Worm (Caenorhabditis elegans) whole organism, late embryonic: Measurements from ENCODE around the gene str-18.
"Not testable (repeated sequence)": the region's sequence is repeated elsewhere in the genome, so short reads cannot be mapped to it uniquely, and the experiment has no call there.

Source experiments
- F13H6.1 ChIP-seq: sonication (generic microtip); optimal IDR thresholded peaks from 2 replicates; lab custom pipeline; 2016; ENCODE audit warnings: missing genetic modification characterization, missing compliant biosample characterization
- K02D7.2 ChIP-seq: sonication (generic microtip); optimal IDR thresholded peaks from 2 replicates; lab custom pipeline; 2017; ENCODE audit warnings: mild to moderate bottlenecking, missing genetic modification characterization, missing compliant biosample characterization
- K09A11.1 ChIP-seq: sonication (generic microtip); optimal IDR thresholded peaks from 2 replicates; lab custom pipeline; 2017; ENCODE audit warnings: antibody characterized with exemption, mild to moderate bottlenecking, missing genetic modification characterization, missing compliant biosample characterization; ENCODE audit not compliant: insufficient read depth
- T23F11.4 ChIP-seq: fragments of 200-800 bp; sonication (Bioruptor generic); optimal IDR thresholded peaks from 2 replicates; lab custom pipeline; 2018; ENCODE audit warnings: mild to moderate bottlenecking, missing genetic modification characterization, missing compliant biosample characterization
- ahr-1 ChIP-seq: sonication (generic microtip); optimal IDR thresholded peaks from 2 replicates; lab custom pipeline; 2016; ENCODE audit warnings: missing genetic modification characterization, missing compliant biosample characterization
- ceh-18 ChIP-seq: sonication (generic microtip); optimal IDR thresholded peaks from 2 replicates; lab custom pipeline; 2016; ENCODE audit warnings: missing genetic modification characterization, missing compliant biosample characterization
- ceh-22 ChIP-seq: sonication (generic microtip); optimal IDR thresholded peaks from 2 replicates; lab custom pipeline; 2017; ENCODE audit warnings: missing biosample characterization, missing genetic modification characterization
- ceh-30 ChIP-seq: fragments of 150-350 bp; optimal IDR thresholded peaks from 2 replicates; lab custom pipeline; 2014; ENCODE audit warnings: missing biosample characterization, missing genetic modification characterization
- ceh-45 ChIP-seq: fragments of 200-800 bp; sonication (Bioruptor generic); IDR thresholded peaks from 2 replicates; pipeline ENCODE4 v1.3.6; 2022; ENCODE audit warnings: missing genetic modification reagents, missing genetic modification characterization, missing compliant biosample characterization
- ceh-48 ChIP-seq: sonication (generic microtip); optimal IDR thresholded peaks from 2 replicates; lab custom pipeline; 2016; ENCODE audit warnings: missing genetic modification characterization, inconsistent platforms, missing compliant biosample characterization
- ceh-6 ChIP-seq: fragments of 200-800 bp; sonication (Bioruptor generic); optimal IDR thresholded peaks from 2 replicates; lab custom pipeline; 2018; ENCODE audit warnings: mild to moderate bottlenecking, missing genetic modification characterization, missing compliant biosample characterization
- che-1 ChIP-seq: sonication (generic microtip); optimal IDR thresholded peaks from 2 replicates; lab custom pipeline; 2016; ENCODE audit warnings: mild to moderate bottlenecking, missing genetic modification characterization, missing compliant biosample characterization
- dve-1 ChIP-seq: sonication (generic microtip); optimal IDR thresholded peaks from 2 replicates; lab custom pipeline; 2017; ENCODE audit warnings: antibody characterized with exemption, mild to moderate bottlenecking, missing genetic modification characterization, missing compliant biosample characterization
- elt-2 ChIP-seq: sonication (generic microtip); optimal IDR thresholded peaks from 2 replicates; lab custom pipeline; 2016; ENCODE audit warnings: missing genetic modification reagents, missing genetic modification characterization, missing compliant biosample characterization
- ets-4 ChIP-seq: sonication (generic microtip); optimal IDR thresholded peaks from 2 replicates; lab custom pipeline; 2016; ENCODE audit warnings: missing genetic modification characterization, missing compliant biosample characterization
- eyg-1 ChIP-seq: sonication (generic microtip); optimal IDR thresholded peaks from 2 replicates; lab custom pipeline; 2016; ENCODE audit warnings: missing genotype, missing genetic modification characterization, missing compliant biosample characterization
- fax-1 ChIP-seq: sonication (generic microtip); optimal IDR thresholded peaks from 2 replicates; lab custom pipeline; 2016; ENCODE audit warnings: missing genotype, missing genetic modification characterization, missing compliant biosample characterization
- fkh-10 ChIP-seq: fragments of 150-350 bp; optimal IDR thresholded peaks from 2 replicates; lab custom pipeline; 2014; ENCODE audit warnings: missing biosample characterization, missing genetic modification reagents, missing genetic modification characterization
- fkh-6 ChIP-seq: sonication (generic microtip); optimal IDR thresholded peaks from 2 replicates; lab custom pipeline; 2016; ENCODE audit warnings: missing genetic modification characterization, missing compliant biosample characterization
- hlh-30 ChIP-seq: sonication (generic microtip); optimal IDR thresholded peaks from 2 replicates; lab custom pipeline; 2017; ENCODE audit warnings: antibody characterized with exemption, missing genetic modification characterization, missing compliant biosample characterization; ENCODE audit not compliant: insufficient read depth
- hlh-6 ChIP-seq: sonication (generic microtip); optimal IDR thresholded peaks from 2 replicates; lab custom pipeline; 2016; ENCODE audit warnings: missing genotype, missing genetic modification characterization, missing compliant biosample characterization
- hlh-8 ChIP-seq: sonication (generic microtip); optimal IDR thresholded peaks from 2 replicates; lab custom pipeline; 2016; ENCODE audit warnings: missing genotype, missing genetic modification characterization, missing compliant biosample characterization
- lim-6 ChIP-seq: sonication (generic microtip); optimal IDR thresholded peaks from 2 replicates; lab custom pipeline; 2016; ENCODE audit warnings: missing genetic modification characterization, missing compliant biosample characterization
- madf-2 ChIP-seq: sonication (generic microtip); optimal IDR thresholded peaks from 2 replicates; lab custom pipeline; 2017; ENCODE audit warnings: missing genetic modification characterization, missing compliant biosample characterization
- nfya-1 ChIP-seq: sonication (generic microtip); optimal IDR thresholded peaks from 2 replicates; lab custom pipeline; 2017; ENCODE audit warnings: missing genetic modification characterization, mild to moderate bottlenecking, missing compliant biosample characterization, antibody characterized with exemption, moderate library complexity
- nhr-11 ChIP-seq: fragments of 150-350 bp; optimal IDR thresholded peaks from 2 replicates; lab custom pipeline; 2014; ENCODE audit warnings: missing biosample characterization, missing genetic modification characterization
- npax-4 ChIP-seq: sonication (generic microtip); optimal IDR thresholded peaks from 2 replicates; lab custom pipeline; 2016; ENCODE audit warnings: missing genetic modification characterization, missing compliant biosample characterization
- sdc-2 ChIP-seq: sonication (generic microtip); optimal IDR thresholded peaks from 2 replicates; lab custom pipeline; 2016; ENCODE audit warnings: missing genotype, missing genetic modification characterization, missing compliant biosample characterization
- sox-2 ChIP-seq: fragments of 200-800 bp; sonication (Bioruptor generic); IDR thresholded peaks from 2 replicates; pipeline ENCODE4 v1.3.6; 2022; ENCODE audit warnings: missing genetic modification reagents, missing genetic modification characterization, missing compliant biosample characterization
- sox-4 ChIP-seq: sonication (generic microtip); optimal IDR thresholded peaks from 2 replicates; lab custom pipeline; 2017; ENCODE audit warnings: mild to moderate bottlenecking, missing genetic modification characterization, inconsistent platforms, missing compliant biosample characterization
- tbx-2 ChIP-seq: sonication (generic microtip); optimal IDR thresholded peaks from 2 replicates; lab custom pipeline; 2016; ENCODE audit warnings: missing genetic modification characterization, missing compliant biosample characterization
- unc-42 ChIP-seq: sonication (generic microtip); optimal IDR thresholded peaks from 2 replicates; lab custom pipeline; 2016; ENCODE audit warnings: missing genotype, missing genetic modification characterization, missing compliant biosample characterization
- unc-86 ChIP-seq: sonication (generic microtip); optimal IDR thresholded peaks from 2 replicates; lab custom pipeline; 2016; ENCODE audit warnings: missing genetic modification characterization, missing compliant biosample characterization
- zip-5 ChIP-seq: sonication (generic microtip); optimal IDR thresholded peaks from 2 replicates; lab custom pipeline; 2016; ENCODE audit warnings: missing genetic modification characterization, missing compliant biosample characterization

str-18 gene

DNA sequence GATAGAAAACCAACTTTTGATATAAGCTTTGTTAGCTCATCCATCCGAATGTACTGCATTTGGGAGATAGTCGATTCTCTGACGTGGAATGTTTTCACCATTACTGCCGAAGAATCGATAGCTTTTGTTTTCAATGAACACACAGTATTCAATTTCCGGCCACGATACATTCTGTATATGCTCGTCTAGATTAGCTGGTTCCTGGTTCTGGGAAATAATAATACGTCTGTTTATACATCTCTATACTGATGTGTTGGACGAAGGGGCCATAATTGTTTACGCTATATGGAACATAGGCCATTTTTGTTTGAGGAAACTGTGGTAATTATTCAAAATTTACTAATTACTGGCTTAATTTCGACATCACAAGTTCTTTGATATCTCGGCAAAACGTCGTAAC lies 8.4 kb upstream of the str-18 start, which contains the start of gene str-6:
Gene str-6, minus strand, starts transcription at position 101 of the 400 bp plus-strand sequence.
- no peak for TF ChIP-seq fkh-6
- TF ChIP-seq sox-2 (GFP tag; lab: Robert Waterston, UW), result no peak
- no peak for TF ChIP-seq K09A11.1 (tag; lab: Kevin White, UChicago)
- no peak for TF ChIP-seq nfya-1 (tag; lab: Kevin White, UChicago)

DNA sequence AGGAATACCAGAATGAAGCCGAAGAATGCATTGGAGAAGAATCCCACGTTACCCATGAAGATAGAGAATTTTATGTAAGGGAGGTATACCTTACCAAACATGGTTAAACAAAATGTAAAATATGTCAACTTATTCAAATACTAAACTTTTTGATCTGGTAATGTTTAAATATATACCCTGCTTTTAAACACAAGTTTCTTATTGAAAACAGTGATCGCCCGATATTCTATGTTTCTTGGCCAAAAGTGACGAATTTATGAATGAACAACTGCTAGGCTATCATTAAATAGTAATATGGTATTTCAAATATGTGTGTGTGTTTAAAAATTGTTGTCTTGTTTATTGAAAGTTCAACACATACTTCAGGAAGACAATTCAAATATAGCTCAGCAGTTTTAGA lies 6.6 kb upstream of the str-18 start, which contains the start of gene T23D5.8:
Gene T23D5.8, minus strand, starts transcription at position 101 of the 400 bp plus-strand sequence.
- TF ChIP-seq ahr-1 (tag; lab: Kevin White, UChicago); dve-1 (tag; lab: Kevin White, UChicago); sox-2 (GFP tag; lab: Robert Waterston, UW): not testable (repeated sequence)

DNA sequence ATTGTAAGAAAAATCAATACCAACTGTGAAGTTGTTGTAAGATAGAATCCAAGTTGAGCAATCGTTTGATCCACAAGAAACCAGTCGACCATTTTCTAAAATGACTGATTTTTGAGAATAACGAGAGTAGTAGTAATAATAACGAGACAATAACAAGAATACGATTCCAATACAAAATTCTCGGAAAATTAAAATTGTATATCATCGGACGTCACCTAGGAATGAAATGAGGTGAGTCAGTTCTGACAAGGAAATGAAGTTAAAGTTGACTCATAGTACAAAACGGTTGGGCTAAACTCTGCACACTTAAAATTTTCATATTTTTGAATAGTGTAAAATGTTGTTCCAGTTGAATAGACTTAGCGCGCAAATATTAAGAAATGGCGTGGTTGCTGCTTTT lies 2.6 kb upstream of the str-18 start, which contains the start of gene str-19:
Gene str-19, minus strand, starts transcription at position 101 of the 400 bp plus-strand sequence.
- not testable (repeated sequence) for TF ChIP-seq fax-1 (tag; lab: Kevin White, UChicago); fkh-6; elt-2 (tag; lab: Kevin White, UChicago)

DNA sequence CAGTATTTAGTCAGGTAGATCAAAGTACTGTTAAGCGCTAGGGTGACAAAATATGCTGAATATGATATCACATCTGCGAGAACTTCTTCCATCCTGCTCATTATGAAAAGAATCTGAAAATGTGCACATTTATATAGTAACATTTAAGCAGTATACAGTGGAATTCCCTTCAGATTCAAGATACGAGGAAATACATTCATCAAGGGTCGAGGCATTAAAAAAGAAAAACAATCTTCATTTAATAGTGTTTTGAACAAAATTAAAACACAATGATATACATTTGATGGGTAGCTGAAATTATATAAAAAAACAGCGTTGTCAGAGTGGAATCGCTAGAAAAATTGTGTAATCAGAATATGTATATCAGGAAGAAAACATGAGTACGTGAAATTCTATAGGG lies 6.0 kb downstream of the str-18 start, which contains the start of gene str-27:
Gene str-27, minus strand, starts transcription at position 101 of the 400 bp plus-strand sequence.
- TF ChIP-seq ceh-48 (no peak), T23F11.4 (GFP tag; lab: Kevin White, UChicago) (no peak), unc-42 (tag; lab: Kevin White, UChicago) (no peak), sdc-2 (no peak), ahr-1 (tag; lab: Kevin White, UChicago) (no peak), lim-6 (tag; lab: Kevin White, UChicago) (no peak)

DNA sequence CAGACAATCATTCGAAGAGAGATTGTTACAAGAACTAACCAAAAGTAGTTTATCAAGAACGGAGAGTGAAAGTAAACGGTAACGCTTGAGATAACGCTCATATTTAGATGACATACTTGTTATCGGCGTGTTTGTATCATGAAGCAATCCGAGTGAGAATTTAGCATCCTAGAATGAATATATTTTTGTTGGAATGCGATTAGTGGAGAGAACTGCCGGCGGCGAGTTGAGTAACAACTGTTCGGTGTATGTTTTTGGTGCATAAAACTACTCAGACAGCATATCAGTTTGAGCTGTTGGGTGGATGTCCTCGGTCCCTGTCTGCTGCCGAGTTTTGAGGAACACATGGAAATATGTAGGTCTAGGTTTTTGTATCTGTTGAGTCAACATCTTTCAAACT lies 8.2 kb downstream of the str-18 start, which contains the start of gene T23D5.3:
Gene T23D5.3, minus strand, starts transcription at position 101 of the 400 bp plus-strand sequence.
- TF ChIP-seq elt-2 (tag; lab: Kevin White, UChicago) (no peak), zip-5 (tag; lab: Kevin White, UChicago) (no peak), ceh-30 (tag; lab: Kevin White, UChicago) (no peak), fkh-10 (no peak), ets-4 (tag; lab: Kevin White, UChicago) (no peak), ceh-48 (no peak), nhr-11 (no peak), F13H6.1 (tag; lab: Kevin White, UChicago) (no peak), sox-4 (tag; lab: Kevin White, UChicago) (no peak), ceh-22 (tag; lab: Kevin White, UChicago) (no peak), ahr-1 (tag; lab: Kevin White, UChicago) (no peak), eyg-1 (tag; lab: Kevin White, UChicago) (no peak), che-1 (no peak), ceh-18 (tag; lab: Kevin White, UChicago) (no peak), K09A11.1 (tag; lab: Kevin White, UChicago) (no peak), hlh-30 (tag; lab: Kevin White, UChicago) (no peak), ceh-6 (GFP tag; lab: Kevin White, UChicago) (no peak), unc-86 (tag; lab: Kevin White, UChicago) (no peak), K02D7.2 (no peak), madf-2 (tag; lab: Kevin White, UChicago) (no peak)
- TF ChIP-seq, all 69 proteins: peak for 0

DNA sequence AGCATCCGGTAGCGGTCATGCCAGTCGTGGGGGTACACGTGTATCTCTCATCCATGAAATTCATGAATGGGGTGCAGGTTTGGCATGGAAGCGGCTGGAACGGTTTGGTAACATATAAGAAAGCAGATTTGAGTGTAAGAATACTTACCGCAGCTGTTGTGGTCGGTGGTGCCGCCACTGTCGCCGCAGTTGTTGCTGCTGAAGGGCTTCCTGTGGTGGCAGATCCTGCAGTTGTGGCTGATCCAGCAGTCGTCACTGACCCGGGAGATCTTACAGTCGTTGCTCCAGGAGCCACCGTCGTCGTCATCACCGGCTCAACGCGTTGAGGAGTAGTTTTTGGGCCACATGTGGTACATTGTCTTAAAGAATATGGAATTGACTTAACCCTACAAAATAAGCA lies 8.7 kb downstream of the str-18 start:
- TF ChIP-seq npax-4 (tag; lab: Kevin White, UChicago) (no peak), tbx-2 (no peak), madf-2 (tag; lab: Kevin White, UChicago) (no peak), F13H6.1 (tag; lab: Kevin White, UChicago) (no peak), ceh-45 (GFP tag; lab: Robert Waterston, UW) (no peak), ceh-18 (tag; lab: Kevin White, UChicago) (no peak), hlh-8 (tag; lab: Kevin White, UChicago) (no peak), hlh-6 (tag; lab: Kevin White, UChicago) (no peak), T23F11.4 (GFP tag; lab: Kevin White, UChicago) (no peak)
